Fruit fly (Drosophila melanogaster): Measurements from ENCODE around the gene gdl-ORF39.
A peak's percentile ranks its signal among the peaks of the same experiment; 100 is the strongest.

The gdl-ORF39 gene

dm6 chr3L:15511688-15512250 lies 2.5 kb downstream of the gdl-ORF39 start (continued):
- TF ChIP-seq sna (GFP tag; IDR thresholded peaks at IDR 0.05; ENCODE audit: partially characterized antibody) (no peak), Trl (optimal IDR thresholded peaks at IDR 0.05) (peak; percentile 10 to 68), Trl (GFP tag; optimal IDR thresholded peaks at IDR 0.05) (no peak), lbe (GFP tag; optimal IDR thresholded peaks at IDR 0.05) (peak; percentile 14), disco-r (GFP tag; optimal IDR thresholded peaks at IDR 0.05) (no peak), CG2712 (tag; optimal IDR thresholded peaks at IDR 0.05) (peak; percentile 13), CG15479 (GFP tag; optimal IDR thresholded peaks at IDR 0.05) (peak; percentile 32), CG11247 (GFP tag; IDR thresholded peaks at IDR 0.05) (no peak), crp (GFP tag; optimal IDR thresholded peaks at IDR 0.05) (peak in 1 of 2 experiments; percentile 75), ERR (GFP tag; optimal IDR thresholded peaks at IDR 0.05) (no peak), chinmo (GFP tag; IDR thresholded peaks at IDR 0.05; ENCODE audit: partially characterized antibody) (0 out of 4 replicates have a peak, but pooled peaks have one; percentile 48)

- TF ChIP-seq Opbp (GFP tag; IDR thresholded peaks at IDR 0.05; ENCODE audit: partially characterized antibody): no peak
- no peak for TF ChIP-seq br (optimal IDR thresholded peaks at IDR 0.05)
- TF ChIP-seq her (GFP tag; optimal IDR thresholded peaks at IDR 0.05): no peak
- no peak for TF ChIP-seq so (GFP tag; IDR thresholded peaks at IDR 0.05)
- TF ChIP-seq CG15696 (tag; optimal IDR thresholded peaks at IDR 0.05): no peak
- TF ChIP-seq zf30C (GFP tag; optimal IDR thresholded peaks at IDR 0.05): no peak
- no peak for TF ChIP-seq CG8388 (GFP tag; optimal IDR thresholded peaks at IDR 0.05)
- TF ChIP-seq ap (GFP tag; IDR thresholded peaks at IDR 0.05): no peak
- no peak for TF ChIP-seq HmgD (GFP tag; optimal IDR thresholded peaks at IDR 0.05)
- no peak for TF ChIP-seq fru (optimal IDR thresholded peaks at IDR 0.05)
- no peak for TF ChIP-seq ro (GFP tag; IDR thresholded peaks at IDR 0.05)
- no peak for TF ChIP-seq chif (GFP tag; optimal IDR thresholded peaks at IDR 0.05)
Measured at dm6 chr3L:15513264-15513663, 4.0 kb downstream of the gdl-ORF39 start.

dm6 chr3L:15513726-15514125 lies 4.5 kb downstream of the gdl-ORF39 start:
- TF ChIP-seq tll (GFP tag; optimal IDR thresholded peaks at IDR 0.05) (no peak), ftz-f1 (GFP tag; optimal IDR thresholded peaks at IDR 0.05) (no peak), lab (GFP tag; optimal IDR thresholded peaks at IDR 0.05) (no peak), exex (tag; optimal IDR thresholded peaks at IDR 0.05) (peak; percentile 49)

dm6 chr3L:15514405-15514804 lies 5.2 kb downstream of the gdl-ORF39 start:
- no peak for TF ChIP-seq CG14965 (GFP tag; optimal IDR thresholded peaks at IDR 0.05; ENCODE audit: borderline replicate concordance)
- TF ChIP-seq ewg (GFP tag; optimal IDR thresholded peaks at IDR 0.05): no peak
- no peak for TF ChIP-seq Ets65A (GFP tag)
- no peak for TF ChIP-seq CG1792 (GFP tag; optimal IDR thresholded peaks at IDR 0.05)
- no peak for TF ChIP-seq run (tag; optimal IDR thresholded peaks at IDR 0.05)
- no peak for TF ChIP-seq CG17568 (GFP tag; optimal IDR thresholded peaks at IDR 0.05)
- peak; percentile 22; the same call in 1 of the 2 replicates for TF ChIP-seq chm (GFP tag; IDR thresholded peaks at IDR 0.05)
- peak in 1 of 2 experiments; percentile 20 for TF ChIP-seq crp (GFP tag; optimal IDR thresholded peaks at IDR 0.05)
- TF ChIP-seq CG12299 (tag; optimal IDR thresholded peaks at IDR 0.05): no peak
- no peak for TF ChIP-seq mld (GFP tag; IDR thresholded peaks at IDR 0.05; ENCODE audit: partially characterized antibody)
- TF ChIP-seq hth (optimal IDR thresholded peaks at IDR 0.05): no peak
- no peak for TF ChIP-seq Hsf (GFP tag; optimal IDR thresholded peaks at IDR 0.05)
- no peak for TF ChIP-seq Bteb2 (GFP tag; optimal IDR thresholded peaks at IDR 0.05)
- peak; percentile 22 for TF ChIP-seq nom (GFP tag; optimal IDR thresholded peaks at IDR 0.05)
- TF ChIP-seq usp (GFP tag; optimal IDR thresholded peaks at IDR 0.05): no peak
- no peak for TF ChIP-seq luna (GFP tag; optimal IDR thresholded peaks at IDR 0.05)
- peak; percentile 61 for TF ChIP-seq Dll (GFP tag; IDR thresholded peaks at IDR 0.05; ENCODE audit: partially characterized antibody)
- no peak for TF ChIP-seq CG12219 (GFP tag; optimal IDR thresholded peaks at IDR 0.05)
- TF ChIP-seq CG16779 (GFP tag; IDR thresholded peaks at IDR 0.05): no peak
- no peak for TF ChIP-seq CG7928 (GFP tag; optimal IDR thresholded peaks at IDR 0.05)
- TF ChIP-seq trh (GFP tag; optimal IDR thresholded peaks at IDR 0.05): no peak
- TF ChIP-seq phol (tag; optimal IDR thresholded peaks at IDR 0.05): no peak

Data from whole organism, embryonic.